Fruit fly (Drosophila melanogaster): Measurements from ENCODE around the gene CG9578.
A peak's percentile ranks its signal among the peaks of the same experiment; 100 is the strongest.

CG9578 gene

DNA sequence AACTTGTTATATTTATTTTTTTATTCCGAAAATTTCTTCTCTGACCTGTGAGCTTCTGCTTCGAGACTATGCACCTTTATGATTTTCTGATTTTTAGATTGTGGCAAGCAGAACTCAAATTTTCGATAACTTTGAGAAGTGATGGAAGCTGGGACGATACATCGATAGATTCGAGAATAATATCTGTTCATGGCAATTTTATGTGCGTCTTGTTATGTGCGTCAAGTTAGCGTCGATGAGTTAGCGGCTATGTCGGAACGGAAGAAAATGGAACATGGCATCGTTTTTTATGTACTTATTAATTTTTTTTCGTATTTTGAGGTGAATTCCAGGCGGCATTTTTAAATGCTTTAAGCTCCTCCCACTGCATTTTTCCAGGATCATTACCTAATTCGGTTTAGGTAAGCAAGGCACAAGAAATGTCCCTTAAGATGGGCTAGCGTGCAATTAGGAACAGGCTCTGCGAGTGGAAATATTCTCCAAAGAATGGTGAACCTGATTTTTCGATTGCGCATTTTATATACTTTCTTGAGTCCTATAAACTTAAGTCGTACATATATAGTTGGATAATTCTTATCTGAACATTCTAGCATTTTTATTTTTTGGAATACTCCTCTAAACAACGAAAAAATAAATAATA is 4.1 kb upstream of the CG9578 start, which contains the start of gene Phf7 (continued):
- no peak for TF ChIP-seq CG4282 (GFP tag; optimal IDR thresholded peaks at IDR 0.05)
- TF ChIP-seq Ets97D (GFP tag; optimal IDR thresholded peaks at IDR 0.05) = peak; percentile 77
- no peak for TF ChIP-seq sens-2 (GFP tag; IDR thresholded peaks at IDR 0.05)
- no peak for TF ChIP-seq CG7271 (tag; optimal IDR thresholded peaks at IDR 0.05)
- no peak for TF ChIP-seq CG3726 (GFP tag; IDR thresholded peaks at IDR 0.05)
- TF ChIP-seq exex (tag; optimal IDR thresholded peaks at IDR 0.05) = no peak
- no peak for TF ChIP-seq CG10654 (GFP tag; optimal IDR thresholded peaks at IDR 0.05)
- TF ChIP-seq Abd-B (GFP tag; optimal IDR thresholded peaks at IDR 0.05) = peak; percentile 85
- no peak for TF ChIP-seq fd96Cb (tag; optimal IDR thresholded peaks at IDR 0.05)
- TF ChIP-seq CG1647 (GFP tag; optimal IDR thresholded peaks at IDR 0.05) = no peak
- TF ChIP-seq CG10979 (tag; optimal IDR thresholded peaks at IDR 0.05) = no peak
- no peak for TF ChIP-seq CG18764 (GFP tag; optimal IDR thresholded peaks at IDR 0.05)
- no peak for TF ChIP-seq fu2 (GFP tag; optimal IDR thresholded peaks at IDR 0.05)
- no peak for TF ChIP-seq CG12071 (GFP tag; optimal IDR thresholded peaks at IDR 0.05)
- TF ChIP-seq vvl (GFP tag; IDR thresholded peaks at IDR 0.05) = no peak
- TF ChIP-seq zen (tag; optimal IDR thresholded peaks at IDR 0.05) = no peak
- TF ChIP-seq Sin3A (optimal IDR thresholded peaks at IDR 0.05) = peak; percentile 65
- TF ChIP-seq amos (GFP tag; IDR thresholded peaks at IDR 0.05; ENCODE audit: partially characterized antibody) = peak; percentile 86
- no peak for TF ChIP-seq Xrp1 (GFP tag; IDR thresholded peaks at IDR 0.05)
- no peak for TF ChIP-seq pros (GFP tag; optimal IDR thresholded peaks at IDR 0.05)
- no peak for TF ChIP-seq CTCF (GFP tag; optimal IDR thresholded peaks at IDR 0.05)
- TF ChIP-seq ro (GFP tag; IDR thresholded peaks at IDR 0.05) = no peak
- TF ChIP-seq CG16863 (GFP tag; optimal IDR thresholded peaks at IDR 0.05) = no peak
- TF ChIP-seq tin (GFP tag; optimal IDR thresholded peaks at IDR 0.05) = no peak
- TF ChIP-seq HLH4C (GFP tag; IDR thresholded peaks at IDR 0.05; ENCODE audit: partially characterized antibody) = peak; percentile 65
- TF ChIP-seq CG32532 (GFP tag; IDR thresholded peaks at IDR 0.05) = no peak
- no peak for TF ChIP-seq CG4328 (GFP tag; optimal IDR thresholded peaks at IDR 0.05)
- peak; percentile 14 for TF ChIP-seq CG17829 (tag; optimal IDR thresholded peaks at IDR 0.05)
- TF ChIP-seq CG10321 (GFP tag; IDR thresholded peaks at IDR 0.05) = no peak
- TF ChIP-seq ash1 (GFP tag; optimal IDR thresholded peaks at IDR 0.05) = no peak
- TF ChIP-seq Fer3 (tag; optimal IDR thresholded peaks at IDR 0.05) = no peak
- TF ChIP-seq tna (GFP tag; IDR thresholded peaks at IDR 0.05; ENCODE audit: partially characterized antibody) = peak; percentile 48; the same call in 1 of the 2 replicates
- no peak for TF ChIP-seq GATAe (GFP tag; conservative IDR thresholded peaks at IDR 0.05)
- TF ChIP-seq CG12155 (GFP tag; optimal IDR thresholded peaks at IDR 0.05) = no peak
- TF ChIP-seq ara (GFP tag; IDR thresholded peaks at IDR 0.05) = no peak
- no peak for TF ChIP-seq pita (GFP tag; optimal IDR thresholded peaks at IDR 0.05)
- peak; percentile 59 for TF ChIP-seq ato (GFP tag; IDR thresholded peaks at IDR 0.05; ENCODE audit: partially characterized antibody)
- peak; percentile 13 for TF ChIP-seq pho (GFP tag; optimal IDR thresholded peaks at IDR 0.05)
- TF ChIP-seq CG11560 (tag; IDR thresholded peaks at IDR 0.05) = no peak
- TF ChIP-seq CG42726 (GFP tag; IDR thresholded peaks at IDR 0.05; ENCODE audit: partially characterized antibody) = peak; percentile 85
- TF ChIP-seq TFAM (GFP tag; optimal IDR thresholded peaks at IDR 0.05) = no peak
- TF ChIP-seq run (tag; optimal IDR thresholded peaks at IDR 0.05) = no peak
- TF ChIP-seq Oli (tag; optimal IDR thresholded peaks at IDR 0.05) = no peak
- no peak for TF ChIP-seq wek (GFP tag; optimal IDR thresholded peaks at IDR 0.05)
- no peak for TF ChIP-seq CG17328 (GFP tag; IDR thresholded peaks at IDR 0.05)
- no peak for TF ChIP-seq bowl (GFP tag; IDR thresholded peaks at IDR 0.05)
- peak; percentile 52 for TF ChIP-seq CG33213 (GFP tag; optimal IDR thresholded peaks at IDR 0.05)
- peak; percentile 67 for TF ChIP-seq row (GFP tag; IDR thresholded peaks at IDR 0.05)
- TF ChIP-seq CG1832 (GFP tag; optimal IDR thresholded peaks at IDR 0.05) = no peak
- TF ChIP-seq Eip74EF (GFP tag; optimal IDR thresholded peaks at IDR 0.05) = no peak
- TF ChIP-seq pan (optimal IDR thresholded peaks at IDR 0.05) = no peak
- TF ChIP-seq pan (GFP tag; optimal IDR thresholded peaks at IDR 0.05 in 1 of 2, IDR thresholded peaks at IDR 0.05 in 1 of 2) = no peak
